Worm (Caenorhabditis elegans): Measurements from ENCODE around the gene hecd-1.

ce11 chrIV:7103211-7103679 is 41.3 kb downstream of the hecd-1 start, which contains the start of the genes rde-8 and ZC477.3:
- TF ChIP-seq zag-1 (tag; optimal IDR thresholded peaks at IDR 0.05) (no peak), efl-3 (GFP tag; optimal IDR thresholded peaks at IDR 0.05) (peak; percentile 35), nhr-76 (tag; optimal IDR thresholded peaks at IDR 0.05) (no peak), nhr-12 (tag; optimal IDR thresholded peaks at IDR 0.05) (no peak), jun-1 (tag; optimal IDR thresholded peaks at IDR 0.05) (peak; percentile 65), nhr-237 (tag; optimal IDR thresholded peaks at IDR 0.05) (no peak), unc-62 (GFP tag; optimal IDR thresholded peaks at IDR 0.05) (no peak), nhr-90 (tag; optimal IDR thresholded peaks at IDR 0.05; ENCODE audit: poor library complexity) (peak; percentile 85), elt-3 (tag; optimal IDR thresholded peaks at IDR 0.05) (peak in 2 of 6 experiments; percentile 0 to 3), pqm-1 (tag; optimal IDR thresholded peaks at IDR 0.05) (no peak), lin-14 (GFP tag; optimal IDR thresholded peaks at IDR 0.05) (no peak), C16A3.4 (tag; optimal IDR thresholded peaks at IDR 0.05) (peak; percentile 71), mab-9 (GFP tag; IDR thresholded peaks at IDR 0.05) (peak; percentile 23; the same call in 1 of the 2 replicates), lin-39 (tag; optimal IDR thresholded peaks at IDR 0.05) (peak; percentile 64)
